Fruit fly (Drosophila melanogaster) whole organism: ENCODE data around the gene CG7519.

Experiments used
- pan ChIP-seq: fragments of >200 bp; optimal IDR thresholded peaks from 2 replicates; lab custom pipeline; 2017
- psq ChIP-seq: fragments of >200 bp; optimal IDR thresholded peaks from 2 replicates; lab custom pipeline; 2017

dm6 chr3L:21445704-21446103, 47.2 kb upstream of the CG7519 start, which contains the start of gene Syx7:
- TF ChIP-seq pan (no peak), psq (lab: Kevin White, UChicago) (no peak)
